Worm (Caenorhabditis elegans) whole organism, late embryonic: ENCODE data around the gene C25H3.3.

Experiments used
- ceh-9 ChIP-seq: sonication (generic microtip); optimal IDR thresholded peaks from 2 replicates; lab custom pipeline; 2016; ENCODE audit warnings: mild to moderate bottlenecking, missing genetic modification characterization, inconsistent platforms, missing compliant biosample characterization
- elt-2 ChIP-seq: sonication (generic microtip); optimal IDR thresholded peaks from 2 replicates; lab custom pipeline; 2016; ENCODE audit warnings: missing genetic modification reagents, missing genetic modification characterization, missing compliant biosample characterization
- hlh-30 ChIP-seq: sonication (generic microtip); optimal IDR thresholded peaks from 2 replicates; lab custom pipeline; 2017; ENCODE audit warnings: antibody characterized with exemption, missing genetic modification characterization, missing compliant biosample characterization; ENCODE audit not compliant: insufficient read depth
- hlh-8 ChIP-seq: sonication (generic microtip); optimal IDR thresholded peaks from 2 replicates; lab custom pipeline; 2016; ENCODE audit warnings: missing genotype, missing genetic modification characterization, missing compliant biosample characterization
- mec-3 ChIP-seq: sonication (generic microtip); optimal IDR thresholded peaks from 2 replicates; lab custom pipeline; 2016; ENCODE audit warnings: borderline replicate concordance, missing genetic modification characterization, missing compliant biosample characterization
- pha-2 ChIP-seq: sonication (generic microtip); optimal IDR thresholded peaks from 2 replicates; lab custom pipeline; 2017; ENCODE audit warnings: mild to moderate bottlenecking, missing genetic modification characterization, missing compliant biosample characterization
- tbx-2 ChIP-seq: sonication (generic microtip); optimal IDR thresholded peaks from 2 replicates; lab custom pipeline; 2016; ENCODE audit warnings: missing genetic modification characterization, missing compliant biosample characterization

- no peak for TF ChIP-seq elt-2 (tag; lab: Kevin White, UChicago)
- TF ChIP-seq mec-3 = no peak
- no peak for TF ChIP-seq pha-2 (tag; lab: Kevin White, UChicago)
- no peak for TF ChIP-seq hlh-8 (tag; lab: Kevin White, UChicago)
- TF ChIP-seq hlh-30 (tag; lab: Kevin White, UChicago) = no peak
- TF ChIP-seq tbx-2 (tag; lab: Kevin White, UChicago) = no peak
- TF ChIP-seq ceh-9 (tag; lab: Kevin White, UChicago) = no peak
These were observed 36.5 kb downstream of the C25H3.3 start, which contains the start of the genes C18A3.7 and C18A3.11 for ce11 chrII:5730343-5731083.
